Fruit fly (Drosophila melanogaster): ENCODE data around the gene eIF4E1.

Gene eIF4E1

dm6 chr3L:9377198-9378035, 24.8 kb downstream of the eIF4E1 start, which contains the start of gene Hsp26 (continued):
- peak; percentile 71 for TF ChIP-seq CG14667 (GFP tag; IDR thresholded peaks at IDR 0.05)
- TF ChIP-seq Kr (GFP tag; optimal IDR thresholded peaks at IDR 0.05), result no peak
- TF ChIP-seq CG13424 (tag; optimal IDR thresholded peaks at IDR 0.05), result peak; percentile 87
- TF ChIP-seq Taf1 (GFP tag; IDR thresholded peaks at IDR 0.05), result peak; percentile 39; the same call in 1 of the 2 replicates
- peak; percentile 78 for TF ChIP-seq NC2β (GFP tag; optimal IDR thresholded peaks at IDR 0.05)
- peak; percentile 86; the same call in 2 of the 3 replicates for TF ChIP-seq CG34422 (GFP tag; IDR thresholded peaks at IDR 0.05)
- TF ChIP-seq unpg (GFP tag; optimal IDR thresholded peaks at IDR 0.05), result peak; percentile 91
- TF ChIP-seq CG31224 (GFP tag; IDR thresholded peaks at IDR 0.05), result peak; percentile 68
- TF ChIP-seq gcm (GFP tag; optimal IDR thresholded peaks at IDR 0.05), result peak; percentile 87
- TF ChIP-seq nmo (GFP tag; optimal IDR thresholded peaks at IDR 0.05), result peak; percentile 85
- TF ChIP-seq dati (GFP tag; IDR thresholded peaks at IDR 0.05), result 0 out of 2 replicates have a peak, but pooled peaks have one; percentile 19
- TF ChIP-seq CG12769 (tag; optimal IDR thresholded peaks at IDR 0.05), result peak; percentile 62
- peak; percentile 92 for TF ChIP-seq CG2120 (GFP tag; optimal IDR thresholded peaks at IDR 0.05)
- no peak for TF ChIP-seq hth (optimal IDR thresholded peaks at IDR 0.05)
- TF ChIP-seq BtbVII (GFP tag; optimal IDR thresholded peaks at IDR 0.05), result peak; percentile 68
- TF ChIP-seq Atf6 (GFP tag; IDR thresholded peaks at IDR 0.05), result peak; percentile 92
- peak; percentile 51 for TF ChIP-seq Nf-YC (tag; optimal IDR thresholded peaks at IDR 0.05)
- peak; percentile 12 for TF ChIP-seq CG15696 (tag; optimal IDR thresholded peaks at IDR 0.05)
- peak; percentile 83 for TF ChIP-seq Bteb2 (GFP tag; optimal IDR thresholded peaks at IDR 0.05)
- peak; percentile 46 for TF ChIP-seq btn (GFP tag; optimal IDR thresholded peaks at IDR 0.05)
- TF ChIP-seq pita (GFP tag; optimal IDR thresholded peaks at IDR 0.05), result no peak
- TF ChIP-seq CG14710 (tag; optimal IDR thresholded peaks at IDR 0.05), result peak; percentile 69
- no peak for TF ChIP-seq Hey (tag; optimal IDR thresholded peaks at IDR 0.05)
- no peak for TF ChIP-seq cad (GFP tag; optimal IDR thresholded peaks at IDR 0.05)
- TF ChIP-seq cato (GFP tag; optimal IDR thresholded peaks at IDR 0.05; ENCODE audit: borderline replicate concordance), result peak; percentile 75
- TF ChIP-seq CG10565 (GFP tag; optimal IDR thresholded peaks at IDR 0.05), result no peak
- TF ChIP-seq grau (tag; optimal IDR thresholded peaks at IDR 0.05), result peak; percentile 84
- TF ChIP-seq cg (GFP tag; optimal IDR thresholded peaks at IDR 0.05), result peak; percentile 89
- peak; percentile 43 for TF ChIP-seq CG7987 (GFP tag; optimal IDR thresholded peaks at IDR 0.05)
- TF ChIP-seq eve (GFP tag; optimal IDR thresholded peaks at IDR 0.05), result no peak
- TF ChIP-seq dm (GFP tag; optimal IDR thresholded peaks at IDR 0.05), result peak; percentile 64
- TF ChIP-seq CG8924 (tag; optimal IDR thresholded peaks at IDR 0.05), result peak; percentile 87
- TF ChIP-seq CG17568 (GFP tag; optimal IDR thresholded peaks at IDR 0.05), result peak; percentile 84
- peak; percentile 91 for TF ChIP-seq Ets65A (GFP tag)
- peak; percentile 86 for TF ChIP-seq Fer1 (GFP tag; optimal IDR thresholded peaks at IDR 0.05)
- no peak for TF ChIP-seq gt (GFP tag; IDR thresholded peaks at IDR 0.05)
- TF ChIP-seq B-H2 (GFP tag; optimal IDR thresholded peaks at IDR 0.05), result peak; percentile 49
- TF ChIP-seq kay (GFP tag; optimal IDR thresholded peaks at IDR 0.05), result peak; percentile 81
- no peak for TF ChIP-seq Dp (GFP tag; optimal IDR thresholded peaks at IDR 0.05)
- no peak for TF ChIP-seq hkb (optimal IDR thresholded peaks at IDR 0.05)
- TF ChIP-seq hkb (GFP tag; IDR thresholded peaks at IDR 0.05), result peak; percentile 94
- peak; percentile 27; the same call in 1 of the 2 replicates for TF ChIP-seq Rx (GFP tag; IDR thresholded peaks at IDR 0.05)
- TF ChIP-seq bsh (GFP tag; optimal IDR thresholded peaks at IDR 0.05), result peak; percentile 74 to 93
- no peak for TF ChIP-seq Dref (GFP tag; IDR thresholded peaks at IDR 0.05)
- no peak for TF ChIP-seq CG8478 (optimal IDR thresholded peaks at IDR 0.05)
- peak; percentile 75 for TF ChIP-seq slp2 (GFP tag; optimal IDR thresholded peaks at IDR 0.05)
- peak; percentile 78 for TF ChIP-seq CG3407 (GFP tag; optimal IDR thresholded peaks at IDR 0.05)
- TF ChIP-seq Hr3 (GFP tag; optimal IDR thresholded peaks at IDR 0.05), result peak; percentile 80
- TF ChIP-seq dmrt11E (tag; optimal IDR thresholded peaks at IDR 0.05), result peak; percentile 30
- peak; percentile 60 for TF ChIP-seq luna (GFP tag; optimal IDR thresholded peaks at IDR 0.05)
